Worm (Caenorhabditis elegans) whole organism, midembryonic: ENCODE results near the gene shw-3.
A peak's percentile ranks its signal among the peaks of the same experiment; 100 is the strongest.

ENCODE experiments used
- T22C8.4 ChIP-seq: fragments of 200-800 bp; sonication (Bioruptor generic); IDR thresholded peaks from 2 replicates; pipeline ENCODE4 v1.3.6; 2022; ENCODE audit warnings: missing genetic modification characterization, missing compliant biosample characterization
- cog-1 ChIP-seq: sonication (generic microtip); optimal IDR thresholded peaks from 2 replicates; lab custom pipeline; 2016; ENCODE audit warnings: missing genetic modification characterization, missing compliant biosample characterization
- flt-1 ChIP-seq: fragments of 200-800 bp; sonication (Bioruptor generic); IDR thresholded peaks from 2 replicates; pipeline ENCODE4 v1.3.6; 2022; ENCODE audit warnings: missing genetic modification characterization, missing compliant biosample characterization
- klf-2 ChIP-seq: fragments of 200-800 bp; sonication (Bioruptor generic); conservative IDR thresholded peaks from 2 replicates; pipeline ENCODE4 v1.3.6; 2022; ENCODE audit warnings: missing genetic modification reagents, missing genetic modification characterization, missing compliant biosample characterization
- med-1 ChIP-seq: sonication (generic microtip); optimal IDR thresholded peaks from 2 replicates; lab custom pipeline; 2017; ENCODE audit warnings: missing genetic modification characterization, mild to moderate bottlenecking, missing compliant biosample characterization, antibody characterized with exemption, missing genetic modification reagents; ENCODE audit not compliant: insufficient read depth
- ref-1 ChIP-seq: fragments of 200-800 bp; sonication (Bioruptor generic); conservative IDR thresholded peaks from 2 replicates; pipeline ENCODE4 v1.3.6; 2022; ENCODE audit warnings: missing genetic modification reagents, missing genetic modification characterization, missing compliant biosample characterization
- tab-1 ChIP-seq: fragments of 200-800 bp; sonication (Bioruptor generic); IDR thresholded peaks from 2 replicates; pipeline ENCODE4 v1.3.6; 2022; ENCODE audit warnings: missing genetic modification characterization, missing compliant biosample characterization
- ztf-23 ChIP-seq: fragments of 200-800 bp; sonication (Bioruptor generic); IDR thresholded peaks from 2 replicates; pipeline ENCODE4 v1.3.6; 2022; ENCODE audit warnings: missing genetic modification reagents, missing genetic modification characterization, missing compliant biosample characterization
- ztf-29 ChIP-seq: fragments of 200-800 bp; sonication (Bioruptor generic); IDR thresholded peaks from 2 replicates; pipeline ENCODE4 v1.3.6; 2022; ENCODE audit warnings: missing genetic modification reagents, missing genetic modification characterization, missing compliant biosample characterization

The shw-3 gene

DNA sequence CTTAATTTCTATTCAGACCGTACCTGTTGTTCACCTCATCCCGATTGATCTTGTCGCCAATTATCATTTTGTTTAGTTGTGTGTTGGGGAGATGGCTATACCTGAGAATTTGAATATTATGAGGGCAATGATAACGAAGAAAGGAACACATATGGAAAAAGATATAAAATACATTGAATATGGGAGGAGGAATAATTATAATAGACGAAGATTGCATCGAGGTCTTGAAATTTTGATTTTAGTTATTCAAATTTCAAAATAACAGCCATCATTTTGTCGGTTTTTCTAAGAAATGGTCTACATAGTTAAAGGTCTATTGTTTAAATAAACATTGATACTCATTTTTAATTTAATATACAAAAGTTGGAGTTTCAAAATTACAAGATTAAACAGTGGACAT is at the start of gene shw-3:
Gene shw-3, minus strand, starts transcription at position 101 of the 400 bp plus-strand sequence.
- no peak for TF ChIP-seq cog-1 (tag; lab: Kevin White, UChicago)

DNA sequence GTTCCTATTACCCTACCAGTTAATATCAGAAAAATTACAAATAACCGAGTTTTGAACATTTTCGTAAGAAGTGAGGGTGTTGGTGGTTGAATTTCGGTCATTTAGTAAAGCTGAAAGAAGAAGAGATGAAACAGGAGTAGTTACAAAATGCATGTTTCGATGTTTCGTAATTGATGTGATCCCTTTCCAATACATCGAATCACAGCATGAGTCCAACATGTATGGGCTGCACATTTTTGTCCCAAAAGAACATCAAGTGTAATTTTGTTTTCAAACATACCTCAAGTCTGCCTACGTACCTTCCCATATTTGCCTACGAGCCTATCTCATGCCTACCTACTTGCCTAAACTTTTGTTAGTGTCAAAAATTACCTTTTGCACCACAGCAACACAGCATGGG is 49.5 kb upstream of the shw-3 start, which contains the start of gene W07G4.2:
Gene W07G4.2, minus strand, starts transcription at position 101 of the 400 bp plus-strand sequence.
- TF ChIP-seq cog-1 (tag; lab: Kevin White, UChicago), result no peak
- no peak for TF ChIP-seq T22C8.4 (GFP tag; lab: Robert Waterston, UW)
- no peak for TF ChIP-seq flt-1 (GFP tag; lab: Robert Waterston, UW)
- no peak for TF ChIP-seq ztf-23 (GFP tag; lab: Robert Waterston, UW)
- no peak for TF ChIP-seq ref-1 (GFP tag; lab: Robert Waterston, UW)
- TF ChIP-seq tab-1, result no peak
- TF ChIP-seq med-1, result no peak
- no peak for TF ChIP-seq ztf-29 (GFP tag; lab: Robert Waterston, UW)
- no peak for TF ChIP-seq klf-2 (GFP tag; lab: Robert Waterston, UW)

DNA sequence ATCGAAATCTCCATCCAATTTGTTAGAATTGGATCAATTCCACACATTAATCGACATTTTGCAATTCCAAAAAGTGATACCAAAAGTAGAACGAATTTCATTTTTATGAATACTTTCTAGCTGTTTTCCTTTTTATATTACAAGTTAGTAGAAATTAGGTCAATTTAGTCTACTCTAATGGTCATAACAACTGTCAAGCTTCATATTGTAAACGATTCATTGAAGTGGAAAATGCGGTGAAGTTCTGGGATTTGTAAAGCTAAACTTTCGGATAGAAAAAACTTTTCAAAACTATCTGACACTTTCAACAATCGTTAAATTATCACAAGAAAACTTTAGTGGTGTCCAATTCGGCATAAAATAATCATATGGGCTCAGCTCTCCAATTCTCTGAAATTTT is 47.6 kb upstream of the shw-3 start, which contains the start of gene W07G4.7:
Gene W07G4.7, minus strand, starts transcription at position 101 of the 400 bp plus-strand sequence.
- TF ChIP-seq ref-1 (GFP tag; lab: Robert Waterston, UW) (no peak), T22C8.4 (GFP tag; lab: Robert Waterston, UW) (no peak), flt-1 (GFP tag; lab: Robert Waterston, UW) (no peak), cog-1 (tag; lab: Kevin White, UChicago) (no peak), klf-2 (GFP tag; lab: Robert Waterston, UW) (no peak), ztf-23 (GFP tag; lab: Robert Waterston, UW) (no peak), ztf-29 (GFP tag; lab: Robert Waterston, UW) (no peak), tab-1 (no peak), med-1 (no peak)

DNA sequence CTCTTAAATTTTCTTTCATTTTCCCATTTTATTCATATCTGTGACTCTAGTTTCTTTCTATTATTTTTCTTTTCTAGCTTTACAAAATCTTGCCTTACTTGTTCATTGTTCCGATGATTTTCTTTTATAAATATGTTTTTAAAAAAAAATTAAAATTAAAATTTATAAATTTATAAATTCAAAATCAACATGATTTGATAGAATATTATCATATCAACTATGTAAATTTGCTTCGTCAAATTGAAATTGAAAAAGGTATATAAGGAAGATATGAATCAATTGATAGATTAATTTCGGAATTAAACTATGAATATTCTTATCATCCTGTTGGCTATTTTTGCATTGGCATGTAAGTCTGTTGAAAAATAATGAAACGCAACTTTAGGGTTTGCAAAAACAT is 46.3 kb upstream of the shw-3 start, which contains the start of gene W07G4.1:
Gene W07G4.1, plus strand, starts transcription at position 301 of the 400 bp plus-strand sequence.
- no peak for TF ChIP-seq flt-1 (GFP tag; lab: Robert Waterston, UW)
- TF ChIP-seq med-1, result no peak
- TF ChIP-seq tab-1, result no peak
- TF ChIP-seq ztf-23 (GFP tag; lab: Robert Waterston, UW), result no peak
- TF ChIP-seq ztf-29 (GFP tag; lab: Robert Waterston, UW), result no peak

DNA sequence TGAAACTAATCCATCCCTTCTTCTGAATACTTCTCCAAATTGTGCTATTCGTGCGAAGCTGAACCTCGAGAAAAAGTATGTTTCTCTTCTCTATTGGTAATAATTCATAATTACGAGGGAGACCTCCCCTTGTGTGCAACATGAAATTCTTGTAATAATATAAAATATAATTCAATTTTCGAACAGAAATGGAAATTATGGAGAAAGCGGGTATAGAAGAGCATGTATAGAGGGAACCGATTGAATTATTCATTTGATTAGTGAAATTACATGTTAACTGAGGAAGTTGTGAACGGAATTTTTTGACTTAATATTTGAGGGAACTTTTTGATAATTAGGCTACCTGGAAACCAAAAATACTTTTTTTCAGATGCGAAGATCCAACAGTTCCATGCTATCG is 41.9 kb upstream of the shw-3 start:
- TF ChIP-seq flt-1 (GFP tag; lab: Robert Waterston, UW), result no peak
- no peak for TF ChIP-seq T22C8.4 (GFP tag; lab: Robert Waterston, UW)
- no peak for TF ChIP-seq med-1
- TF ChIP-seq cog-1 (tag; lab: Kevin White, UChicago), result no peak
- no peak for TF ChIP-seq klf-2 (GFP tag; lab: Robert Waterston, UW)
- TF ChIP-seq ref-1 (GFP tag; lab: Robert Waterston, UW), result no peak
- TF ChIP-seq tab-1, result no peak
- TF ChIP-seq ztf-23 (GFP tag; lab: Robert Waterston, UW), result no peak
- no peak for TF ChIP-seq ztf-29 (GFP tag; lab: Robert Waterston, UW)

DNA sequence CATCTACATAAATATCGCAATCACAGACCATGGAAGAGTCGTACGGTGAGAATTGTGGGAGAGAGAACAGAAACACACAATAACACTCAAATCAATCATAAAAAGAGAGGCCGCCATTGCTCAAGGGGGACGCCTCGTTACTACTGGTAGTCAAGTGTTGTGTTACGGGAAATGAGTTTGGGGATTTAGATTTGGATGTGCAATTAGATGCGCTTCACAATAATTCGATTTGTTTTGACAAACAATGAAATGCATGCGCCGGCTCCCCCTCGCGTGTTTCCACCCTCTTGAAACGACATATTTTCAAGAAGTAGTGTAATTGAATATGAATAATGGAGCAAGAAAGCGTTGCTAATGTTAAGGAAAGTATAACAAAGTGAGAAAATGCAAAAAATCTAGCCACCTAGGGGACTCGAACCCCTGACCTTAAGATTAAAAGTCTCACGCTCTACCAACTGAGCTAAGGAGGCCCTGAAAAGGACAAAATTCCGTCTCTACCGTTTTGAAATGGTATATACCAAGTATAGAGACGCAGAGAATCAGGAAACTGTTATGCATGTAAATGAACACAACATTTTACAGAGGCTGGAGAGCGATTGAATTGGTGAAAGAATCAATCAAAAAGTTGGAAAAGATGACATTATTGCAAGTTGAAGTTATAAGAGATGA is 39.8 kb upstream of the shw-3 start:
- TF ChIP-seq ref-1 (GFP tag; lab: Robert Waterston, UW), result no peak
- TF ChIP-seq med-1, result no peak
- TF ChIP-seq ztf-29 (GFP tag; lab: Robert Waterston, UW), result no peak
- TF ChIP-seq klf-2 (GFP tag; lab: Robert Waterston, UW), result no peak
- no peak for TF ChIP-seq cog-1 (tag; lab: Kevin White, UChicago)
- no peak for TF ChIP-seq ztf-23 (GFP tag; lab: Robert Waterston, UW)
- TF ChIP-seq flt-1 (GFP tag; lab: Robert Waterston, UW), result no peak
- TF ChIP-seq tab-1, result no peak
- no peak for TF ChIP-seq T22C8.4 (GFP tag; lab: Robert Waterston, UW)

DNA sequence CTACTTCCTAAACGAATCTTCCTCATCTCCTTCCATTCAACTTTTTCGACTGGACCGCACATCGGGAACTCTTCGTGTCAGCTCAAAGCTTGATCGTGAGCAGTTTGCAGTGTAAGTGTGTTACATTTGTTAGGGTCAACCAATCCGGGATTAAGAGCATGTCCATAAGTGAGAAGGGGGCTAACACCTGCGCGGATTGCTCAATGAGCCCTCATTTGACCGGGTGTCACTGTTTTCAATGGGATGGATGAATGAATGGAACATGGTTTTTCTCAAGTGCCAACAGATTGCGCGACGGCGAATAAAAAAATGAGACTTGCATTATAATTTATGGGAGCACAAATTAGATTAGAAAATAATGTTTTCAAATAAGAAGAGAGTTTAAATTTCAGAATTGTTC is 38.3 kb upstream of the shw-3 start:
- TF ChIP-seq ztf-23 (GFP tag; lab: Robert Waterston, UW), result no peak
- TF ChIP-seq T22C8.4 (GFP tag; lab: Robert Waterston, UW), result no peak
- no peak for TF ChIP-seq ref-1 (GFP tag; lab: Robert Waterston, UW)
- TF ChIP-seq cog-1 (tag; lab: Kevin White, UChicago), result no peak
- TF ChIP-seq med-1, result no peak
- no peak for TF ChIP-seq klf-2 (GFP tag; lab: Robert Waterston, UW)
- no peak for TF ChIP-seq flt-1 (GFP tag; lab: Robert Waterston, UW)
- TF ChIP-seq tab-1, result no peak
- TF ChIP-seq ztf-29 (GFP tag; lab: Robert Waterston, UW), result no peak

DNA sequence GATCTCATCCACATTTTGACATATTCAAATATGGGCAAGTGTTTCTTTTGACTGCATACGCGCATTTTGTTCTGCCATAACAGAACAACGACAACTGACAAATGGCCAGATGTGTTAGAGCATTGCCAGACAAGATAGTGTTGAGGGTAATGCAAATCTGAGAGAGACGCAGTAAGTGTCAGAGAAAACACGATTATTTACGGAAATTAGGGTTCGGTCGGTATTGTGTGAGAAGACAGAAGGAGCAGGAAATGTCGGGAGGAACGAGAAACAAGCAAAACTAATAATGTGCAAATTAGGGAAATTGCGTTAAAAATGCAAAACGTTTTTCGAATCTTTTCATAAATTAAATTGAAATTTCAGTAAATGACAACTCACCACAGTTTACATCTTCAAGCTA is 37.5 kb upstream of the shw-3 start:
- TF ChIP-seq flt-1 (GFP tag; lab: Robert Waterston, UW) (0 out of 2 replicates have a peak, but pooled peaks have one; percentile 11), ztf-29 (GFP tag; lab: Robert Waterston, UW) (no peak)

DNA sequence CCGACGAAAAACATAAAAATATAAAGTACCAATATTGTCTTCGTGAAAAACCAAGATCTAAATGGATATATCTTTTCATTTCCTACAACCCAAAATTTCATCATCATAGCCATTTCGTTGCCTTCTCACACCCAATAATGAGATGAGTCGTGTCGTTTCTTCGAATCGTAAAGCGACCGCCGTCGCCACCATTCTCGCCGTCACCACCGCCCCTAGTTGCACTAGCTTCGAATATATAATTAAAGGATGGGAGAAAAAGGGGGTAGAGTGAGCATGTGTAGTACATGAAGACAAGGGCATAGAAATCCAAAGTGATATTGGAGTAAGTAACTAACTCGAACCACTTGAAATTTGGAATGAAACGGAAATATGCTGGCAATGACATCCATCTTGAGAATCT is 35.3 kb upstream of the shw-3 start:
- TF ChIP-seq flt-1 (GFP tag; lab: Robert Waterston, UW), result no peak
- no peak for TF ChIP-seq tab-1
- no peak for TF ChIP-seq ztf-23 (GFP tag; lab: Robert Waterston, UW)
- no peak for TF ChIP-seq ztf-29 (GFP tag; lab: Robert Waterston, UW)
- TF ChIP-seq ref-1 (GFP tag; lab: Robert Waterston, UW), result no peak

DNA sequence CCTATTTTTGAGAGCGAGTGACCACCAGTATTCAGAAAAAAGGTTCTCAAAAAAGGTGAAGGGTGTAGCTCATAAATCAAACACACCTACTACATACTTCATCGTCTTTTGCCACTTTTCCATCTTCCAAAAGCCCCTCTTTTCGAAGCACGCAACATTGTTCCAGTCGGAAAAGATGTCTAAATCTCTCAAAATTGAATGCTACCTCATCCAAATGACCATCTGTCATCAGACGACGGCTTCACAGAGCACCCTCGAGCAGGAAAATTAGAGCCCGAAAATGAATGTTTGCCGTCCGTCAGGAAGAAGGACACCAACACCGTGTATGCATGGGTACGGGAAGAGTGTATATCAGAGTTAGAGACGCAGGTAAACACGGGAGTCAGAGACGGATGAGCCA is 34.6 kb upstream of the shw-3 start:
- TF ChIP-seq flt-1 (GFP tag; lab: Robert Waterston, UW) (no peak), med-1 (no peak), T22C8.4 (GFP tag; lab: Robert Waterston, UW) (no peak), ztf-23 (GFP tag; lab: Robert Waterston, UW) (no peak), tab-1 (no peak), ztf-29 (GFP tag; lab: Robert Waterston, UW) (no peak), klf-2 (GFP tag; lab: Robert Waterston, UW) (no peak)
